Fruit fly (Drosophila melanogaster): ENCODE measurements around the gene CG8814.
A peak's percentile ranks its signal among the peaks of the same experiment; 100 is the strongest.

DNA sequence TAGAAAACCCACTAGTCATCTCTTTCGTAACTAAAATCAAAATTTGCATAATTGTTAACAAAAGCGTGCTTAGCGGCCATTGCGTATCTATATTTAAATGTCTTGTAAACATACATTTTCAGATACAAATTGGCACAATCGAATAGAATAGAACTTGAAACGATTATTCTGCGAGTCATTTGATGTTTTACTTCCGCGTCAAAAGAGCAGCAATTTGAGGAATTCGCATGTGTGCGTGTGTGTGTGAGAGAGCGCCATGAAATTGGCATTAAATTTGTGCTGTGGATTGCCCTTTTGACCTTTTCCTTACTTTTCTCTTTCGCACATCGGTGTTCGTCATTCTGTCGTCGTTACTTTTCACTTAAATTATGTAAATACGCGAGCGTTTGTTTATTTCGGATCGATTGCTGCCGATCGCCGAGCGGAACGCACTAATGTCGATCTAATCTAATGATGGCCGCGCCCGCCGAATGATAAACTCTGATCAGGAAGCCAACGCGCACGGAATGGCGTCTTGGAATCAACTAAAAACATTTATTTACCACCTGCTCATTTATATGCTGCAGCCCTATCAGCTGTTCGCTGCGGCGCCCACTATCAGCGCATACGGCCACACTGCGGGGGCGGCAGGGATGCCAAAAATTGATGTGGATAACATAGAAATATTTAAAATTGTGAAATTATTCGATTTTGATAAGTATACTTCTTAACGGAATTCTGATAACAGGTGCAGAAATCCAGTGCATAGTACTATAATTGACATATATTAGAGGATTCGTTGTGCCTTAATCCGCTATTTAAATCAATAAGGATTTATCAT, 10.2 kb downstream of the CG8814 start:
- TF ChIP-seq ovo (GFP tag; optimal IDR thresholded peaks at IDR 0.05), result no peak
- no peak for TF ChIP-seq kay (GFP tag; ENCODE audit: borderline replicate concordance)
- no peak for TF ChIP-seq Clk (GFP tag; optimal IDR thresholded peaks at IDR 0.05)
- peak; percentile 52 for TF ChIP-seq CG33017 (tag; optimal IDR thresholded peaks at IDR 0.05)
